Fruit fly (Drosophila melanogaster) whole organism, embryonic: ENCODE results near the gene sob.

Experiments used
- Atf-2 ChIP-seq: fragments of 200-800 bp; sonication (Bioruptor generic); optimal IDR thresholded peaks from 2 replicates; lab custom pipeline; 2016; ENCODE audit warnings: missing biosample characterization, missing genetic modification characterization
- Awh ChIP-seq: fragments of 200-800 bp; sonication (Bioruptor generic); IDR thresholded peaks from 2 replicates; pipeline ENCODE4, ENCODE4 v1.3.6; 2022; ENCODE audit warnings: missing biosample characterization, missing genetic modification characterization
- B-H2 ChIP-seq: fragments of 200-800 bp; sonication (Bioruptor generic); optimal IDR thresholded peaks from 2 replicates; lab custom pipeline; 2018; ENCODE audit warnings: missing biosample characterization, mild to moderate bottlenecking, missing genetic modification characterization
- Blimp-1 ChIP-seq: fragments of 200-800 bp; sonication (Bioruptor generic); optimal IDR thresholded peaks from 3 replicates; lab custom pipeline; 2018; ENCODE audit warnings: missing biosample characterization, missing genetic modification characterization, mild to moderate bottlenecking, moderate library complexity, missing genetic modification reagents
- BtbVII ChIP-seq: fragments of 200-800 bp; sonication (Bioruptor generic); optimal IDR thresholded peaks from 3 replicates; lab custom pipeline; 2017; ENCODE audit warnings: missing biosample characterization, mild to moderate bottlenecking, missing genetic modification characterization
- CG10209 ChIP-seq: fragments of 200-800 bp; sonication (Bioruptor generic); optimal IDR thresholded peaks from 3 replicates; lab custom pipeline; 2017; ENCODE audit warnings: missing biosample characterization, mild to moderate bottlenecking, missing genetic modification characterization, missing genetic modification reagents
- CG10462 ChIP-seq: fragments of 200-800 bp; sonication (Bioruptor generic); optimal IDR thresholded peaks from 2 replicates; lab custom pipeline; 2016; ENCODE audit warnings: missing biosample characterization, missing genetic modification characterization
- CG10543 ChIP-seq: fragments of 200-800 bp; sonication (Bioruptor generic); optimal IDR thresholded peaks from 3 replicates; lab custom pipeline; 2017; ENCODE audit warnings: missing biosample characterization, mild to moderate bottlenecking, missing genetic modification characterization, moderate library complexity
- CG10565 ChIP-seq: fragments of 200-800 bp; sonication (Bioruptor generic); optimal IDR thresholded peaks from 3 replicates; lab custom pipeline; 2016; ENCODE audit warnings: missing biosample characterization, mild to moderate bottlenecking, missing genetic modification characterization
- CG10959 ChIP-seq: fragments of 200-800 bp; sonication (Bioruptor generic); IDR thresholded peaks from 2 replicates; pipeline ENCODE4 v1.3.6; 2022; ENCODE audit warnings: missing biosample characterization, missing genetic modification characterization
- CG10979 ChIP-seq: fragments of 200-800 bp; sonication (Bioruptor generic); optimal IDR thresholded peaks from 2 replicates; lab custom pipeline; 2018; ENCODE audit warnings: missing biosample characterization, mild to moderate bottlenecking, missing genetic modification characterization, moderate library complexity
- CG11695 ChIP-seq: fragments of 200-800 bp; sonication (Bioruptor generic); IDR thresholded peaks from 3 replicates; pipeline ENCODE4 v1.3.6; 2022; ENCODE audit warnings: missing biosample characterization, missing genetic modification characterization
- CG12236 ChIP-seq: fragments of 200-800 bp; sonication (Bioruptor generic); optimal IDR thresholded peaks from 2 replicates; lab custom pipeline; 2016; ENCODE audit warnings: missing biosample characterization, missing genetic modification characterization
- CG1233 ChIP-seq: fragments of 200-800 bp; sonication (Bioruptor generic); optimal IDR thresholded peaks from 4 replicates; lab custom pipeline; 2018; ENCODE audit warnings: missing biosample characterization, mild to moderate bottlenecking, missing genetic modification characterization
- CG13287 ChIP-seq: fragments of 200-800 bp; sonication (Bioruptor generic); IDR thresholded peaks from 2 replicates; pipeline ENCODE4 v1.3.6; 2022; ENCODE audit warnings: missing biosample characterization, missing genetic modification characterization; ENCODE audit not compliant: partially characterized antibody
- CG13894 ChIP-seq: fragments of 200-800 bp; sonication (Bioruptor generic); optimal IDR thresholded peaks from 3 replicates; lab custom pipeline; 2018; ENCODE audit warnings: missing biosample characterization, mild to moderate bottlenecking, missing genetic modification characterization, moderate library complexity
- CG14014 ChIP-seq: fragments of 200-800 bp; sonication (Bioruptor generic); IDR thresholded peaks from 2 replicates; pipeline ENCODE4 v1.3.6; 2022; ENCODE audit warnings: missing biosample characterization, missing genetic modification characterization
- CG14441 ChIP-seq: fragments of 200-800 bp; sonication (Bioruptor generic); IDR thresholded peaks from 2 replicates; pipeline ENCODE4 v1.3.6; 2022; ENCODE audit warnings: missing biosample characterization, missing genetic modification characterization
- CG15011 ChIP-seq: fragments of 200-800 bp; sonication (Bioruptor generic); optimal IDR thresholded peaks from 3 replicates; lab custom pipeline; 2018; ENCODE audit warnings: missing biosample characterization, mild to moderate bottlenecking, missing genetic modification characterization
- CG16815 ChIP-seq: fragments of 200-800 bp; sonication (Bioruptor generic); optimal IDR thresholded peaks from 3 replicates; lab custom pipeline; 2017; ENCODE audit warnings: missing biosample characterization, mild to moderate bottlenecking, missing genetic modification characterization
- CG17328 ChIP-seq: fragments of 200-800 bp; sonication (Bioruptor generic); IDR thresholded peaks from 2 replicates; pipeline ENCODE4 v1.3.6; 2022; ENCODE audit warnings: missing biosample characterization, missing genetic modification characterization
- CG1792 ChIP-seq: fragments of 200-800 bp; sonication (Bioruptor generic); optimal IDR thresholded peaks from 2 replicates; lab custom pipeline; 2016; ENCODE audit warnings: missing biosample characterization, missing genetic modification characterization
- CG31365 ChIP-seq: fragments of 200-800 bp; sonication (Bioruptor generic); optimal IDR thresholded peaks from 2 replicates; lab custom pipeline; 2018; ENCODE audit warnings: missing biosample characterization, mild to moderate bottlenecking, missing genetic modification characterization
- CG4820 ChIP-seq: fragments of 200-800 bp; sonication (Bioruptor generic); optimal IDR thresholded peaks from 3 replicates; lab custom pipeline; 2016; ENCODE audit warnings: missing biosample characterization, missing genetic modification characterization
- CG8290 ChIP-seq, 3 experiments: fragments of 200-800 bp; sonication (Bioruptor generic); optimal IDR thresholded peaks; 2 replicates each; lab custom pipeline; 2016 to 2019; ENCODE audit warnings: missing biosample characterization in 3 of 3, missing genetic modification characterization in 3 of 3, mild to moderate bottlenecking in 2 of 3, moderate library complexity in 1 of 3
- CG8359 ChIP-seq: fragments of 200-800 bp; sonication (Bioruptor generic); optimal IDR thresholded peaks from 2 replicates; lab custom pipeline; 2017; ENCODE audit warnings: missing biosample characterization, mild to moderate bottlenecking, missing genetic modification characterization, borderline replicate concordance
- D19B ChIP-seq: fragments of 200-800 bp; sonication (Bioruptor generic); optimal IDR thresholded peaks from 2 replicates; lab custom pipeline; 2017; ENCODE audit warnings: missing biosample characterization, mild to moderate bottlenecking, missing genetic modification characterization
- Dip2 ChIP-seq: fragments of 200-800 bp; sonication (Bioruptor generic); IDR thresholded peaks from 2 replicates; pipeline ENCODE4 v1.3.6; 2022; ENCODE audit warnings: missing biosample characterization, missing genetic modification characterization
- Ets97D ChIP-seq: fragments of 200-800 bp; sonication (Bioruptor generic); optimal IDR thresholded peaks from 3 replicates; lab custom pipeline; 2016; ENCODE audit warnings: missing biosample characterization, missing genetic modification characterization
- H2.0 ChIP-seq: fragments of 200-800 bp; sonication (Bioruptor generic); IDR thresholded peaks from 2 replicates; pipeline ENCODE4 v1.3.6; 2022; ENCODE audit warnings: missing biosample characterization, missing genetic modification characterization
- HLH3B ChIP-seq: fragments of 200-800 bp; sonication (Bioruptor generic); IDR thresholded peaks from 2 replicates; pipeline ENCODE4 v1.3.6; 2022; ENCODE audit warnings: missing biosample characterization, missing genetic modification characterization
- Hsf ChIP-seq: fragments of 200-800 bp; sonication (Bioruptor generic); optimal IDR thresholded peaks from 3 replicates; lab custom pipeline; 2016; ENCODE audit warnings: missing biosample characterization, missing genetic modification characterization
- MBD-R2 ChIP-seq: fragments of 200-800 bp; sonication (Bioruptor generic); IDR thresholded peaks from 2 replicates; pipeline ENCODE4 v1.3.6; 2022; ENCODE audit warnings: missing biosample characterization, missing genetic modification characterization
- MTF-1 ChIP-seq: fragments of 200-800 bp; sonication (Bioruptor generic); optimal IDR thresholded peaks from 2 replicates; lab custom pipeline; 2018; ENCODE audit warnings: missing biosample characterization, mild to moderate bottlenecking, missing genetic modification characterization, borderline replicate concordance
- Mad ChIP-seq: fragments of 200-800 bp; sonication (Bioruptor generic); optimal IDR thresholded peaks from 2 replicates; lab custom pipeline; 2016; ENCODE audit warnings: missing biosample characterization, missing genetic modification characterization
- Nf-YB ChIP-seq: fragments of 200-800 bp; sonication (Bioruptor generic); optimal IDR thresholded peaks from 3 replicates; lab custom pipeline; 2019; ENCODE audit warnings: missing biosample characterization, mild to moderate bottlenecking, missing genetic modification characterization, moderate library complexity
- PHDP ChIP-seq: fragments of 200-800 bp; sonication (Bioruptor generic); optimal IDR thresholded peaks from 3 replicates; lab custom pipeline; 2018; ENCODE audit warnings: missing biosample characterization, mild to moderate bottlenecking, missing genetic modification characterization, moderate library complexity
- Sin3A ChIP-seq: fragments of >200 bp; optimal IDR thresholded peaks from 2 replicates; lab custom pipeline; 2018
- Six4 ChIP-seq: fragments of 200-800 bp; sonication (Bioruptor generic); optimal IDR thresholded peaks from 2 replicates; lab custom pipeline; 2016; ENCODE audit warnings: missing biosample characterization, missing genetic modification characterization
- Sox100B ChIP-seq: fragments of 200-800 bp; sonication (Bioruptor generic); optimal IDR thresholded peaks from 3 replicates; lab custom pipeline; 2018; ENCODE audit warnings: missing biosample characterization, mild to moderate bottlenecking, missing genetic modification characterization
- amos ChIP-seq: fragments of 200-800 bp; sonication (Bioruptor generic); IDR thresholded peaks from 2 replicates; pipeline ENCODE4 v1.3.6; 2022; ENCODE audit warnings: missing biosample characterization, missing genetic modification characterization; ENCODE audit not compliant: partially characterized antibody
- ap ChIP-seq: fragments of 200-800 bp; sonication (Bioruptor generic); IDR thresholded peaks from 2 replicates; pipeline ENCODE4 v1.3.6; 2022; ENCODE audit warnings: missing biosample characterization, missing genetic modification characterization
- ato ChIP-seq: fragments of 200-800 bp; sonication (Bioruptor generic); IDR thresholded peaks from 2 replicates; pipeline ENCODE4 v1.3.6; 2022; ENCODE audit warnings: missing biosample characterization, missing genetic modification characterization; ENCODE audit not compliant: partially characterized antibody
- gsb ChIP-seq: fragments of 200-800 bp; sonication (Bioruptor generic); IDR thresholded peaks from 2 replicates; pipeline ENCODE4 v1.3.6; 2022; ENCODE audit warnings: missing biosample characterization, missing genetic modification characterization
- h ChIP-seq: fragments of >200 bp; optimal IDR thresholded peaks from 2 replicates; lab custom pipeline; 2017
- pros ChIP-seq: fragments of 200-800 bp; sonication (Bioruptor generic); optimal IDR thresholded peaks from 3 replicates; lab custom pipeline; 2019; ENCODE audit warnings: missing biosample characterization, mild to moderate bottlenecking, missing genetic modification characterization, moderate library complexity
- repo ChIP-seq: fragments of 200-800 bp; sonication (Bioruptor generic); optimal IDR thresholded peaks from 2 replicates; lab custom pipeline; 2016; ENCODE audit warnings: missing biosample characterization, missing genetic modification characterization
- rib ChIP-seq: fragments of 200-800 bp; sonication (Bioruptor generic); IDR thresholded peaks from 2 replicates; pipeline ENCODE4 v1.3.6; 2022; ENCODE audit warnings: missing biosample characterization, missing genetic modification characterization
- ro ChIP-seq: fragments of 200-800 bp; sonication (Bioruptor generic); IDR thresholded peaks from 2 replicates; pipeline ENCODE4 v1.3.6; 2022; ENCODE audit warnings: missing biosample characterization, missing genetic modification characterization
- slbo ChIP-seq: fragments of 200-800 bp; sonication (Bioruptor generic); IDR thresholded peaks from 2 replicates; pipeline ENCODE4 v1.3.6; 2022; ENCODE audit warnings: missing biosample characterization, missing genetic modification characterization
- tna ChIP-seq: fragments of 200-800 bp; sonication (Bioruptor generic); IDR thresholded peaks from 2 replicates; pipeline ENCODE4 v1.3.6; 2022; ENCODE audit warnings: missing biosample characterization, missing genetic modification characterization; ENCODE audit not compliant: partially characterized antibody
- z ChIP-seq: fragments of 200-800 bp; sonication (Bioruptor generic); IDR thresholded peaks from 3 replicates; pipeline ENCODE4 v1.3.6; 2022; ENCODE audit warnings: missing biosample characterization, missing genetic modification characterization

Gene sob

DNA sequence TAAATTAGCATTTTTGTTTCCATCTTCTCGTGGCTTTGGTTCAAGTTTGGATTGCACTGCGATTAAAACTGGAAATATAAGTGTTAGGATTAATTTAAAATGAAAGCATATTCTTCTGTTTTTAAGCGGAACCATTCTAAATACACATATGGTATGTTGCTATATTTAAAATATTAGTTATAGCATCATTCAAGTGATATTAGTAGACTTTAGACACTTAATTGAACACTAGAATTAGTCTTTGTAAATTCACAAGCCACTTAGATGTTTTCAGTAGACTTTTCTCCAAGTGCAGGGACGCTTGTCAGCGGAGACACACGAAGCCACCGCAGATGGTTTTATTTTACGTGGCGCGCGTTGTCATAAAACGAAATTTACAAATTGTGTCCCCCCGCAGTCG, 10.7 kb downstream of the sob start (continued):
- TF ChIP-seq repo (no peak), CG10959 (no peak), MBD-R2 (GFP tag; lab: Robert Waterston, UW) (no peak), CG10462 (GFP tag; lab: Kevin White, UChicago) (no peak), D19B (GFP tag; lab: Kevin White, UChicago) (no peak), Dip2 (GFP tag; lab: Robert Waterston, UW) (no peak), tna (GFP tag; lab: Robert Waterston, UW) (no peak), Six4 (GFP tag; lab: Kevin White, UChicago) (no peak), Blimp-1 (GFP tag; lab: Kevin White, UChicago) (peak; percentile 20), CG16815 (GFP tag; lab: Kevin White, UChicago) (no peak), amos (GFP tag; lab: Robert Waterston, UW) (no peak), ap (GFP tag; lab: Robert Waterston, UW) (no peak), CG1792 (GFP tag; lab: Kevin White, UChicago) (no peak), gsb (GFP tag; lab: Robert Waterston, UW) (no peak), HLH3B (peak; percentile 47; the same call in 1 of the 2 replicates), slbo (no peak), PHDP (tag; lab: Kevin White, UChicago) (peak; percentile 33), Awh (GFP tag; lab: Robert Waterston, UW) (no peak; the same call in 1 of the 2 replicates), z (GFP tag; lab: Robert Waterston, UW) (no peak), pros (GFP tag; lab: Kevin White, UChicago) (no peak), CG8359 (GFP tag; lab: Kevin White, UChicago) (no peak), Atf-2 (no peak), B-H2 (GFP tag; lab: Kevin White, UChicago) (no peak), CG10543 (GFP tag; lab: Kevin White, UChicago) (peak; percentile 16), h (lab: Kevin White, UChicago) (no peak), Nf-YB (GFP tag; lab: Kevin White, UChicago) (no peak), BtbVII (GFP tag; lab: Kevin White, UChicago) (no peak), CG31365 (no peak), CG12236 (GFP tag; lab: Kevin White, UChicago) (no peak), Sin3A (no peak), CG17328 (GFP tag; lab: Robert Waterston, UW) (no peak), Mad (GFP tag; lab: Kevin White, UChicago) (no peak), CG11695 (GFP tag; lab: Robert Waterston, UW) (peak; percentile 63; the same call in 2 of the 3 replicates), H2.0 (no peak), CG4820 (GFP tag; lab: Kevin White, UChicago) (no peak), Hsf (GFP tag; lab: Kevin White, UChicago) (no peak), CG10979 (tag; lab: Kevin White, UChicago) (peak; percentile 67), Sox100B (GFP tag; lab: Kevin White, UChicago) (peak; percentile 51), CG14441 (GFP tag; lab: Robert Waterston, UW) (no peak), CG10565 (GFP tag; lab: Kevin White, UChicago) (no peak), CG10209 (GFP tag; lab: Kevin White, UChicago) (peak; percentile 10), CG1233 (GFP tag; lab: Kevin White, UChicago) (no peak), ato (GFP tag; lab: Robert Waterston, UW) (no peak), MTF-1 (no peak), CG13287 (GFP tag; lab: Robert Waterston, UW) (no peak), Ets97D (GFP tag; lab: Kevin White, UChicago) (no peak), CG13894 (no peak), CG15011 (GFP tag; lab: Kevin White, UChicago) (no peak), CG8290 (GFP tag; optimal IDR thresholded peaks at IDR 0.05; lab: Kevin White, UChicago) (no peak), CG8290 (tag; optimal IDR thresholded peaks at IDR 0.05; lab: Kevin White, UChicago) (no peak), rib (GFP tag; lab: Robert Waterston, UW) (no peak), ro (GFP tag; lab: Robert Waterston, UW) (no peak), CG14014 (0 out of 2 replicates have a peak, but pooled peaks have one; percentile 44)
